Worm (Caenorhabditis elegans) whole organism, L4 larva: ENCODE results near the gene C17C3.5.

Source experiments
- F10B5.3 ChIP-seq: sonication (generic microtip); optimal IDR thresholded peaks from 2 replicates; lab custom pipeline; 2016; ENCODE audit warnings: mild to moderate bottlenecking, missing genetic modification characterization, missing compliant biosample characterization
- F26F4.8 ChIP-seq: fragments of 200-800 bp; sonication (Bioruptor generic); conservative IDR thresholded peaks from 2 replicates; pipeline ENCODE4 v1.3.6; 2022; ENCODE audit warnings: missing genetic modification characterization, missing compliant biosample characterization
- F37D6.2 ChIP-seq: sonication (generic microtip); optimal IDR thresholded peaks from 2 replicates; lab custom pipeline; 2016; ENCODE audit warnings: mild to moderate bottlenecking, missing genetic modification characterization, missing compliant biosample characterization
- Y5F2A.4 ChIP-seq: fragments of 200-800 bp; sonication (Bioruptor generic); optimal IDR thresholded peaks from 2 replicates; lab custom pipeline; 2018; ENCODE audit warnings: mild to moderate bottlenecking, missing genetic modification characterization, missing compliant biosample characterization
- Y75B8A.6 ChIP-seq: fragments of 200-800 bp; sonication (Bioruptor generic); IDR thresholded peaks from 2 replicates; pipeline ENCODE4 v1.3.6; 2022; ENCODE audit warnings: missing genetic modification reagents, missing genetic modification characterization, missing compliant biosample characterization
- ZK546.5 ChIP-seq, 2 experiments: sonication (generic microtip); optimal IDR thresholded peaks; 2 replicates each; lab custom pipeline; 2017; ENCODE audit warnings: missing biosample characterization in 2 of 2, missing genetic modification characterization in 2 of 2
- aha-1 ChIP-seq: fragments of 150-350 bp; peaks from one replicate; lab custom pipeline; 2014; ENCODE audit warnings: missing biosample characterization, missing genetic modification characterization
- arid-1 ChIP-seq: fragments of 200-800 bp; sonication (Bioruptor generic); conservative IDR thresholded peaks from 2 replicates; pipeline ENCODE4 v1.3.6; 2022; ENCODE audit warnings: missing genetic modification reagents, missing genetic modification characterization, missing compliant biosample characterization
- ctbp-1 ChIP-seq: fragments of 200-800 bp; sonication (Bioruptor generic); IDR thresholded peaks from 2 replicates; pipeline ENCODE4 v1.3.6; 2022; ENCODE audit warnings: missing genetic modification reagents, missing genetic modification characterization, missing compliant biosample characterization
- daf-19 ChIP-seq: fragments of 200-800 bp; sonication (Bioruptor generic); conservative IDR thresholded peaks from 2 replicates; pipeline ENCODE4 v1.3.6; 2022; ENCODE audit warnings: missing genetic modification characterization, missing compliant biosample characterization
- daf-8 ChIP-seq: fragments of 200-800 bp; sonication (Bioruptor generic); IDR thresholded peaks from 2 replicates; pipeline ENCODE4 v1.3.6; 2022; ENCODE audit warnings: missing genetic modification characterization, missing compliant biosample characterization
- dmd-8 ChIP-seq: fragments of 200-800 bp; sonication (Bioruptor generic); IDR thresholded peaks from 2 replicates; pipeline ENCODE4 v1.3.6; 2022; ENCODE audit warnings: missing genetic modification characterization, missing compliant biosample characterization
- dmd-9 ChIP-seq: fragments of 200-800 bp; sonication (Bioruptor generic); IDR thresholded peaks from 2 replicates; pipeline ENCODE4 v1.3.6; 2022; ENCODE audit warnings: missing genetic modification reagents, missing genetic modification characterization, missing compliant biosample characterization
- duxl-1 ChIP-seq: sonication (generic microtip); optimal IDR thresholded peaks from 2 replicates; lab custom pipeline; 2016; ENCODE audit warnings: mild to moderate bottlenecking, missing genetic modification characterization, moderate library complexity, missing compliant biosample characterization; ENCODE audit not compliant: poor library complexity
- dve-1 ChIP-seq: sonication (generic microtip); optimal IDR thresholded peaks from 2 replicates; lab custom pipeline; 2017; ENCODE audit warnings: antibody characterized with exemption, mild to moderate bottlenecking, missing genetic modification characterization, missing compliant biosample characterization; ENCODE audit not compliant: insufficient read depth
- egl-43 ChIP-seq: fragments of 200-800 bp; sonication (Bioruptor generic); IDR thresholded peaks from 2 replicates; pipeline ENCODE4 v1.3.6; 2022; ENCODE audit warnings: missing genetic modification reagents, missing genetic modification characterization, missing compliant biosample characterization
- fos-1 ChIP-seq: fragments of 150-350 bp; optimal IDR thresholded peaks from 2 replicates; lab custom pipeline; 2014; ENCODE audit warnings: missing biosample characterization, missing genetic modification characterization
- hlh-11 ChIP-seq: fragments of 200-800 bp; sonication (Bioruptor generic); optimal IDR thresholded peaks from 2 replicates; lab custom pipeline; 2018; ENCODE audit warnings: mild to moderate bottlenecking, missing genetic modification characterization, missing compliant biosample characterization
- hmg-1.1 ChIP-seq: fragments of 200-800 bp; sonication (Bioruptor generic); IDR thresholded peaks from 2 replicates; pipeline ENCODE4 v1.3.6; 2022; ENCODE audit warnings: missing genetic modification reagents, missing genetic modification characterization, missing compliant biosample characterization
- lin-13 ChIP-seq: fragments of 150-350 bp; optimal IDR thresholded peaks from 2 replicates; lab custom pipeline; 2014; ENCODE audit warnings: missing biosample characterization, missing genetic modification reagents, missing genetic modification characterization
- lin-38 ChIP-seq: fragments of 200-800 bp; sonication (Bioruptor generic); IDR thresholded peaks from 2 replicates; pipeline ENCODE4 v1.3.6; 2022; ENCODE audit warnings: missing genetic modification reagents, missing genetic modification characterization, missing compliant biosample characterization
- lin-39 ChIP-seq: fragments of 150-350 bp; optimal IDR thresholded peaks from 2 replicates; lab custom pipeline; 2014; ENCODE audit warnings: missing biosample characterization, missing genetic modification reagents, missing genetic modification characterization
- madf-5 ChIP-seq, 2 experiments: fragments of 200-800 bp; sonication (Bioruptor generic); IDR thresholded peaks; 2 replicates each; pipeline ENCODE4 v1.3.6; 2022; ENCODE audit warnings: missing compliant biosample characterization in 2 of 2, missing genetic modification characterization in 2 of 2
- mep-1 ChIP-seq: fragments of 150-350 bp; sonication (generic microtip); optimal IDR thresholded peaks from 3 replicates; lab custom pipeline; 2014; ENCODE audit warnings: missing biosample characterization, missing genetic modification characterization
- mes-2 ChIP-seq: sonication (generic microtip); optimal IDR thresholded peaks from 2 replicates; lab custom pipeline; 2016; ENCODE audit warnings: missing genotype, mild to moderate bottlenecking, missing genetic modification characterization, missing compliant biosample characterization; ENCODE audit not compliant: poor library complexity, severe bottlenecking
- nhr-102 ChIP-seq: sonication (generic microtip); optimal IDR thresholded peaks from 2 replicates; lab custom pipeline; 2016; ENCODE audit warnings: mild to moderate bottlenecking, missing genetic modification characterization, moderate library complexity, missing compliant biosample characterization
- nhr-11 ChIP-seq: fragments of 150-350 bp; optimal IDR thresholded peaks from 2 replicates; lab custom pipeline; 2014; ENCODE audit warnings: missing biosample characterization, missing genetic modification characterization
- nhr-237 ChIP-seq: sonication (generic microtip); optimal IDR thresholded peaks from 2 replicates; lab custom pipeline; 2017; ENCODE audit warnings: missing biosample characterization, missing genetic modification characterization
- nhr-28 ChIP-seq: fragments of 150-350 bp; optimal IDR thresholded peaks from 2 replicates; lab custom pipeline; 2014; ENCODE audit warnings: missing biosample characterization, missing genetic modification characterization
- nhr-42 ChIP-seq: fragments of 200-800 bp; sonication (Bioruptor generic); IDR thresholded peaks from 2 replicates; pipeline ENCODE4 v1.3.6; 2022; ENCODE audit warnings: missing genetic modification characterization, missing compliant biosample characterization
- saeg-2 ChIP-seq: fragments of 200-800 bp; sonication (Bioruptor generic); IDR thresholded peaks from 2 replicates; pipeline ENCODE4 v1.3.6; 2022; ENCODE audit warnings: missing genetic modification reagents, missing genetic modification characterization, missing compliant biosample characterization
- set-16 ChIP-seq: fragments of 200-800 bp; sonication (Bioruptor generic); IDR thresholded peaks from 2 replicates; pipeline ENCODE4 v1.3.6; 2022; ENCODE audit warnings: missing genetic modification reagents, missing genetic modification characterization, missing compliant biosample characterization
- snpc-1.2 ChIP-seq: fragments of 200-800 bp; sonication (Bioruptor generic); IDR thresholded peaks from 2 replicates; pipeline ENCODE4 v1.3.6; 2022; ENCODE audit warnings: missing genetic modification reagents, missing genetic modification characterization, missing compliant biosample characterization
- tra-1 ChIP-seq: fragments of 200-800 bp; sonication (Bioruptor generic); IDR thresholded peaks from 2 replicates; pipeline ENCODE4 v1.3.6; 2022; ENCODE audit warnings: missing genetic modification reagents, missing genetic modification characterization, missing compliant biosample characterization
- unc-62 ChIP-seq, 3 experiments: fragments of 150-350 bp in 1 of 3; sonication (generic microtip); optimal IDR thresholded peaks in 2 of 3; peaks in 1 of 3; 1 replicate in 1 of 3; 2 replicates in 2 of 3; lab custom pipeline; 2014 to 2017; ENCODE audit warnings: missing biosample characterization in 3 of 3, missing genetic modification characterization in 3 of 3, missing genetic modification reagents in 3 of 3, missing genotype in 1 of 3
- zag-1 ChIP-seq: fragments of 150-350 bp; optimal IDR thresholded peaks from 2 replicates; lab custom pipeline; 2014; ENCODE audit warnings: missing biosample characterization, missing genetic modification characterization
- zip-2 ChIP-seq: fragments of 150-350 bp; optimal IDR thresholded peaks from 2 replicates; lab custom pipeline; 2014; ENCODE audit warnings: missing biosample characterization, missing genetic modification characterization
- ztf-7 ChIP-seq: fragments of 150-350 bp; optimal IDR thresholded peaks from 2 replicates; lab custom pipeline; 2014; ENCODE audit warnings: missing biosample characterization, missing genetic modification characterization

Gene C17C3.5

DNA sequence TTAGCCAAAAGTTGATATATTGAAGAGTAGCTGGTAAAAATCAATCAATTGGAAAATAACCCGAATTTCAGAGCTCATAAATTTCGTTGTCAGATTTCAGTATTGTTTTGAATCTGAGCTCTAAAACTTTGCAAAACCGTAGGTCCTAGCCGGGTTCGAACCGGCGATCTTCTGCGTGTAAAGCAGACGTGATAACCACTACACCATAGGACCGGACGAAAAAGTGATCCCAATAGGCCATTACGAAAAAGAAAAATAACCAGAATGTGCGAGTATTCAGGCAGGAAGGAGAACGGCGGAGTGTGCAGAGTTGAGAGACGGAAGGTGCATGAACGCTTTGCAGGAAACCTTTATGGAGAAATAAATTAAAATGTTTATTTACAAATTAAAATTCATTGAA lies 25.4 kb downstream of the C17C3.5 start (continued):
- TF ChIP-seq arid-1 (peak; percentile 46; the same call in 1 of the 2 replicates), ZK546.5 (tag; optimal IDR thresholded peaks at IDR 0.05; lab: Kevin White, UChicago) (no peak), tra-1 (peak; percentile 54; the same call in 1 of the 2 replicates), fos-1 (tag; lab: Kevin White, UChicago) (no peak)

DNA sequence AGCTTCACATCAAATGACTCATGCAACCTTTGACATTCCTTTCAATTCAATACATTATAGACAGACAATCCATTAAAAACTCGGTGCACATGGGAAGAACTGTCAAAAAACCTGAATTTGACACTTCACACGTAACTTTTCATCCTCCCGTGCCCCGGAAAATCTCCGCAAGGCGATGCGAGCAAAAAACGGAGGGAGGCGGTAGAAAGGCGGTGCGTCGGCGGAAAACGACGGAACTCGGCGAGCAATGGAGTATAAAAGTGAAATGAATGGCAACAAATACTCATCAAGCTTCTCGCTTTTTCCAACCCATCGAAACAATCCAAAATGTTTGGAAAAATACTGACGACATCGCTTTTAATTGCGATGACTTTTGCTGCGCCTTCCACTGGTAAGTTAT lies 26.4 kb downstream of the C17C3.5 start, which contains the start of gene T25E4.1:
TSS of gene T25E4.1 (plus strand) at position 301 of the 400 bp plus-strand sequence.
- TF ChIP-seq ctbp-1 (no peak), nhr-28 (tag; lab: Kevin White, UChicago) (no peak), ztf-7 (no peak), nhr-42 (GFP tag; lab: Robert Waterston, UW) (no peak), F26F4.8 (GFP tag; lab: Robert Waterston, UW) (no peak), hmg-1.1 (GFP tag; lab: Robert Waterston, UW) (no peak), hlh-11 (no peak), Y5F2A.4 (GFP tag; lab: Kevin White, UChicago) (no peak), F10B5.3 (tag; lab: Kevin White, UChicago) (no peak), saeg-2 (GFP tag; lab: Robert Waterston, UW) (no peak), snpc-1.2 (no peak), mes-2 (tag; lab: Kevin White, UChicago) (no peak), nhr-237 (tag; lab: Kevin White, UChicago) (no peak), zag-1 (tag; lab: Kevin White, UChicago) (no peak), daf-19 (GFP tag; lab: Robert Waterston, UW) (no peak), lin-13 (GFP tag; lab: Kevin White, UChicago) (no peak), dmd-8 (no peak), egl-43 (GFP tag; lab: Robert Waterston, UW) (no peak), dmd-9 (GFP tag; lab: Robert Waterston, UW) (no peak)

DNA sequence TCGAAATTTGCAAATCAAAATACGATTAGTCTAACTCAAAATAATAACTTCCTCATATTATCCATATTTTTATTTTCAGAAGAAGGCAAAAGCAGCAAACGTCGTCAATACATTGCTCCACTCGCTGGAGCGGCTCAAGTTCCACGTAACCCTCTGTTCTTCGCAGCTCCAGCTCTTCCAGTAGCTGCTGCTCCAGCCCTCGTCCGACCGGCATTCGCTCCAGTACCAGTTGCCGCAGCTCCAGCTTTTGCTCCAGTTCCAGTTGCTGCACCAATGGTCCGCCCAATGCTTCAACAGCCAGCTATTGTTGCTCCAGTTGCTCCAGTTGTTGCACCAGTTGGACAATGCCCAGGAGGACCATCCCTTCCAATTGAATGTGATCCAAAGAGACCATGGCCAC lies 27.1 kb downstream of the C17C3.5 start:
- TF ChIP-seq set-16 (GFP tag; lab: Robert Waterston, UW) (peak; percentile 83), Y75B8A.6 (GFP tag; lab: Robert Waterston, UW) (no peak)

DNA sequence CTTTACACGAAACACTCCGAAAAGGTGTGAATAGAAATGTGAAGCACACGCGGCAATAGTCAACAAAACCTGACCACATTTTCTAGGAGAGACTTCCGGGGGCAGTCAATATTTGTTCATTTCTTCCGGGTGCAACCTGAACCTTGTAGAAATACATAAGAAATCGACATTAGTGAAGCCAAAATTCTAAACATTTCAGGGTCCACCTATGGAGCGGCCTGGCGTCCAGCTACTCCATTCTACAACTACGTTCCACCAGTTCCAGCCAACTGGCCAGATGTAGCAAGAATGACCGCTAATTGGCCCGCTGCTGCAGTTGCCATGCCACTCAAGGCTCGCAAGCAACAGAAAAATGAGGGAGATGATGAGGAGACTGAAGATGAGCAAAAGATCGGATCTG lies 27.6 kb downstream of the C17C3.5 start:
- TF ChIP-seq nhr-102 (tag; lab: Kevin White, UChicago) (no peak), aha-1 (tag; lab: Kevin White, UChicago) (peak; percentile 76)
- TF ChIP-seq, all 104 proteins: peak for 1

DNA sequence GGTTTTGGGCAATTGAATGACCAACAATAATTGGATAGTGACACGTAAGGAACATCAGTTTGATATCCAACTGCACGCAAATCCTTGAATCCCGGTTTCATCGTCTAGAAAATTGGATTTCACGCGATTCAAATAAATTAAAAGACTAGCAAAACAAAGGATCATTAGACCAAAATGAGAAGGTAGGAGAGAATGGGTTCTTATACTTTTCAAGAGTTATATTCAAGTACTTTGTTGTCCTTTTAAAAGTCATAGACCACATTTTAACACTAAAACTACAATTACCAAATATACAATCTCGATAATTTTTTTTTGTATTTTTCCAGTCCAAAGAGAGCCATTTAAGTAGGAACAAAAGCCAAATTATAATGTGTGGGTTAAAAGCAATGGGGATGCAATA lies 30.7 kb downstream of the C17C3.5 start, which contains the start of gene T25E4.2:
TSS of gene T25E4.2 (minus strand) at position 101 of the 400 bp plus-strand sequence.
- TF ChIP-seq lin-39 (tag; lab: Kevin White, UChicago) (no peak), zip-2 (tag; lab: Kevin White, UChicago) (no peak), daf-8 (GFP tag; lab: Robert Waterston, UW) (no peak), dmd-8 (no peak), nhr-11 (tag; lab: Kevin White, UChicago) (no peak), madf-5 (GFP tag; IDR thresholded peaks at IDR 0.05; lab: Robert Waterston, UW) (no peak), F37D6.2 (tag; lab: Kevin White, UChicago) (no peak), mep-1 (tag; lab: Kevin White, UChicago) (no peak), lin-38 (GFP tag; lab: Robert Waterston, UW) (no peak), dve-1 (tag; lab: Kevin White, UChicago) (no peak), duxl-1 (tag; lab: Kevin White, UChicago) (no peak), tra-1 (no peak), Y75B8A.6 (GFP tag; lab: Robert Waterston, UW) (no peak), unc-62 (GFP tag; optimal IDR thresholded peaks at IDR 0.05 in 1 of 2; lab: Kevin White, UChicago) (no peak), unc-62 (tag; optimal IDR thresholded peaks at IDR 0.05; lab: Kevin White, UChicago) (no peak)
